Worm (Caenorhabditis elegans): ENCODE results near the gene R74.2.

R74.2 gene

DNA sequence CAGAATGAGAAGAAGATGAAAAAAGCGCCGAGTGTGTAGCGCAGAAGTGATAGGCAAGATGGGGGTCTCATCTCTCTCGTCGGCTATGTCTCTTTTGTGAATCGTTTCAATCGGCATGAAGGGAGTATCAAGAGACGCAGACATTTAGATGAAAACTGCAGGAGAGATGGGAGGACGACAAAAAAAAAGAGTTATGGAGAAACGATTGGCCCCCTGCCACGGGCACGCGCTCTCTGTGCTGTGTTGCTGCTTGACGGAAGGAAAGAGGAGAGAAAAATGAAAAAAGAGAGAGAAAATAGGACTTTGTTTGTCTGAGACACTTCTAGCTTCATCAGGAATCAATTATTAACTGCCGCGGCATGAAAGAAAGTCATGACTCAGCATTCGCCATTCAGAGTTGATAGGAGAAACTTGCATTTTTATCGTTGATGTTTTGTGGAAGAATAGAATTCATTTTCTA lies 35.7 kb downstream of the R74.2 start (continued):
- peak; percentile 14 for TF ChIP-seq unc-39 (tag; optimal IDR thresholded peaks at IDR 0.05)
- no peak for TF ChIP-seq nhr-67 (tag; optimal IDR thresholded peaks at IDR 0.05)
- TF ChIP-seq fkh-2 (tag; optimal IDR thresholded peaks at IDR 0.05): peak; percentile 41
- peak; percentile 76 for TF ChIP-seq egl-27 (tag; optimal IDR thresholded peaks at IDR 0.05)
- peak; percentile 58 for TF ChIP-seq lin-15B (tag; optimal IDR thresholded peaks at IDR 0.05)
- TF ChIP-seq ceh-16 (tag; optimal IDR thresholded peaks at IDR 0.05): no peak
- no peak for TF ChIP-seq fkh-10 (GFP tag; optimal IDR thresholded peaks at IDR 0.05)
- TF ChIP-seq ZK546.5 (tag; optimal IDR thresholded peaks at IDR 0.05): no peak
- TF ChIP-seq fos-1 (tag; optimal IDR thresholded peaks at IDR 0.05): peak; percentile 45
- peak; percentile 86 for TF ChIP-seq elt-2 (tag; optimal IDR thresholded peaks at IDR 0.05)
- TF ChIP-seq zag-1 (tag; optimal IDR thresholded peaks at IDR 0.05): peak; percentile 56
- peak; percentile 62 for TF ChIP-seq pqm-1 (tag; optimal IDR thresholded peaks at IDR 0.05)
- peak; percentile 20 for TF ChIP-seq nhr-25 (tag; optimal IDR thresholded peaks at IDR 0.05)
- TF ChIP-seq skn-1 (tag; optimal IDR thresholded peaks at IDR 0.05): peak; percentile 74
- TF ChIP-seq nhr-23 (tag; optimal IDR thresholded peaks at IDR 0.05): peak; percentile 26
- no peak for TF ChIP-seq ama-1 (optimal IDR thresholded peaks at IDR 0.05)
- TF ChIP-seq ceh-9 (tag; optimal IDR thresholded peaks at IDR 0.05): no peak
- TF ChIP-seq mdl-1 (tag; optimal IDR thresholded peaks at IDR 0.05): peak; percentile 81
- TF ChIP-seq eor-1 (tag; optimal IDR thresholded peaks at IDR 0.05): no peak

DNA sequence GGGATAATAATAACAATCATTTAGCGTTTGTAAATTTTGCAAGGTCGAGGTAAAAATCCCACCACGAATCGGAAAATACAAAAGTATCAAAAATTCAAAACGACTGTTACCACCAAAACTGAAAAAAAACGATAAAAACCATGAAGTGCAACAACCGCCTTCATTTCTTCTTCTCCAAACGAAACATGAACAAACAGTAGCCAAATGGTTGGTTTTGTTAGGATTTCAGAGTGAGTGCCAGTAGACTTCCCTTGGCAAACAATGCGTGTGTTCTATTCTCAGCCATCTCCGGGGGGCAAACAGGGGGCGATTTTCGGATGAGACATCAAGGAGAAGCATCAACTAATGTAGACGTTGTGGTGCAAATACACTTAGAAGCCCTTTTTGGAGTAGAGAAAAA lies 36.8 kb downstream of the R74.2 start:
- TF ChIP-seq ZK546.5 (tag; optimal IDR thresholded peaks at IDR 0.05) (no peak), fkh-2 (tag; optimal IDR thresholded peaks at IDR 0.05) (no peak), snpc-4 (tag; optimal IDR thresholded peaks at IDR 0.05) (no peak), nhr-76 (tag; optimal IDR thresholded peaks at IDR 0.05) (no peak), R02D3.7 (tag; optimal IDR thresholded peaks at IDR 0.05) (no peak), hmg-11 (tag; optimal IDR thresholded peaks at IDR 0.05) (peak; percentile 5), nhr-77 (tag; optimal IDR thresholded peaks at IDR 0.05) (no peak)

DNA sequence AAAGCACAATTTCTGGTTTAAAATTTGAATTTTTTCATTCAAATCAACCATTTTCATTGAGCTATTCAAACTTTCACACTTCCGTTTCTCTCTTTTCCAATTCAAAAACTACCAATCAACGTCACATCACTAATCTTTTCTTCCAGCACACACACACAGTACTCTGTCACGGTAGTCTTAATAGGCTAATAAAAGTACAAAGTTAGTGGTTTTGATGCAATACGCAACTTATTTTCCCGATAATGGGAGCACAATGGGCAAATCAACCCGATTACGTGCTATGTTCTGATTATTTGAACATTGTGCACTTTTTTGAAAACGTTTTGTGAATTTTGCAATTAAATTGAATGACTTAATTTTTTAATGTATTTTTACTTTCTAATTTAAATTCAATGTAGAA lies 39.4 kb downstream of the R74.2 start:
- no peak for TF ChIP-seq unc-62 (GFP tag; optimal IDR thresholded peaks at IDR 0.05)
- TF ChIP-seq tbx-2 (tag; optimal IDR thresholded peaks at IDR 0.05): no peak
- TF ChIP-seq nfya-1 (tag; optimal IDR thresholded peaks at IDR 0.05; ENCODE audit: insufficient read depth): peak; percentile 30
- TF ChIP-seq elt-2 (tag; optimal IDR thresholded peaks at IDR 0.05): peak; percentile 75
- TF ChIP-seq ZK546.5 (tag; optimal IDR thresholded peaks at IDR 0.05): no peak
- TF ChIP-seq ceh-9 (tag; optimal IDR thresholded peaks at IDR 0.05): no peak
- no peak for TF ChIP-seq zag-1 (tag; optimal IDR thresholded peaks at IDR 0.05)
- peak; percentile 56 for TF ChIP-seq pqm-1 (tag; optimal IDR thresholded peaks at IDR 0.05)
- TF ChIP-seq daf-12 (tag; optimal IDR thresholded peaks at IDR 0.05): no peak
- no peak for TF ChIP-seq ceh-82 (tag; optimal IDR thresholded peaks at IDR 0.05)

DNA sequence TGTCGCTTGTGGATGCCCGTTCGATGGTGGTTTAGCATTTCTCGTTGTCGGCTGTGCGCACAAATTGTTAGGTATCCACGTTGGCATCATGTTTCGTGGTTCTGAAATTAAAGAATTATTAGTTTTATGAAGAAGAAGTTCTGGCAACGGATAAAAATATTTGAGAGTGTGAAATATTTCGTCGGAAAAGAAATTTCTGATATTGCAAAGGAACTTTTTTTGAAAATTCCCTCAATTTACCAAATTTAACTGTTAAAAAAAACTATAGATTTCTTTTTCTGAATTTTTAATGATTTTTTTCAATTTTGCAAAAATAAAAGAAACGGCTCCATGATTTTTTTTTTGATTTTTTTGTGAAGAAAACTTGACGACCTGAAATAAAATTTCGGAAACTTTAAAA lies 40.0 kb downstream of the R74.2 start, which contains the start of gene mpk-1:
mpk-1 (minus strand) TSS at position 101 of the 400 bp plus-strand sequence.
- TF ChIP-seq nhr-76 (tag; optimal IDR thresholded peaks at IDR 0.05): no peak
- TF ChIP-seq hmg-11 (tag; optimal IDR thresholded peaks at IDR 0.05): no peak
- no peak for TF ChIP-seq unc-39 (tag; optimal IDR thresholded peaks at IDR 0.05)
- TF ChIP-seq fos-1 (tag; optimal IDR thresholded peaks at IDR 0.05): no peak
- TF ChIP-seq nhr-12 (tag; optimal IDR thresholded peaks at IDR 0.05): no peak
- TF ChIP-seq nhr-67 (tag; optimal IDR thresholded peaks at IDR 0.05): no peak
- no peak for TF ChIP-seq nfya-1 (tag; optimal IDR thresholded peaks at IDR 0.05; ENCODE audit: insufficient read depth)
- TF ChIP-seq nhr-237 (tag; optimal IDR thresholded peaks at IDR 0.05): no peak
- TF ChIP-seq fkh-2 (tag; optimal IDR thresholded peaks at IDR 0.05): no peak
- TF ChIP-seq aly-2 (tag; optimal IDR thresholded peaks at IDR 0.05): no peak
- TF ChIP-seq egl-27 (tag; optimal IDR thresholded peaks at IDR 0.05): no peak
- no peak for TF ChIP-seq ceh-82 (tag; optimal IDR thresholded peaks at IDR 0.05)
- TF ChIP-seq ceh-28 (tag; optimal IDR thresholded peaks at IDR 0.05): no peak
- TF ChIP-seq elt-1 (tag; optimal IDR thresholded peaks at IDR 0.05): no peak
- TF ChIP-seq zag-1 (tag; optimal IDR thresholded peaks at IDR 0.05): no peak
- no peak for TF ChIP-seq snpc-4 (tag; optimal IDR thresholded peaks at IDR 0.05)

DNA sequence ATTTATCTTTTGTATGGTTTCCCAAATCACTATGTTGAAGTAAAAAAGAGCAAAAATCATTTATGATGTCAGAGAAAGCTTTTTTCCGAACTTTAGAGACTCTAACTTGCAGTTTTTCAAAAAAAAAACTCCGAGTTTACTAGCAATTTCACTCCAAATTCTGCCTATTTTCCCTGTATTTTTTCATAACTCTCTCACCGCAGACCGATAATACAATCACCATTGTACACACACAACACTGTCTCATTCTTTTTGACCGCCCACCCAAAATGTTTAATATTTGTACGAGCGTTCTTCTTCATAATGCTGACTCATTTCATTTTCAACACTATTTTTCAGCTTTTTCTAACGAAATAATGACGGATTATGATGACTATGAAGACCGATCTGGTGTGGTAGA lies 40.9 kb downstream of the R74.2 start, which contains the start of gene F43C1.5:
F43C1.5 (plus strand) TSS at position 301 of the 400 bp plus-strand sequence.
- TF ChIP-seq pqm-1 (tag; optimal IDR thresholded peaks at IDR 0.05) (no peak), nhr-23 (tag; optimal IDR thresholded peaks at IDR 0.05) (no peak), nhr-11 (tag; optimal IDR thresholded peaks at IDR 0.05) (no peak), ceh-9 (tag; optimal IDR thresholded peaks at IDR 0.05) (no peak), snpc-4 (tag; optimal IDR thresholded peaks at IDR 0.05) (no peak)

Measured in whole organism, L3 larva.